Worm (Caenorhabditis elegans): ENCODE measurements around the gene glr-5.

ce11 chrV:8718399-8718798, 2.1 kb downstream of the glr-5 start:
- no peak for TF ChIP-seq ama-1 (optimal IDR thresholded peaks at IDR 0.05)
- TF ChIP-seq F13C5.2 (tag; optimal IDR thresholded peaks at IDR 0.05): no peak
- TF ChIP-seq flt-1 (GFP tag; IDR thresholded peaks at IDR 0.05): no peak
